Worm (Caenorhabditis elegans): Measurements from ENCODE around the gene srv-22.

DNA sequence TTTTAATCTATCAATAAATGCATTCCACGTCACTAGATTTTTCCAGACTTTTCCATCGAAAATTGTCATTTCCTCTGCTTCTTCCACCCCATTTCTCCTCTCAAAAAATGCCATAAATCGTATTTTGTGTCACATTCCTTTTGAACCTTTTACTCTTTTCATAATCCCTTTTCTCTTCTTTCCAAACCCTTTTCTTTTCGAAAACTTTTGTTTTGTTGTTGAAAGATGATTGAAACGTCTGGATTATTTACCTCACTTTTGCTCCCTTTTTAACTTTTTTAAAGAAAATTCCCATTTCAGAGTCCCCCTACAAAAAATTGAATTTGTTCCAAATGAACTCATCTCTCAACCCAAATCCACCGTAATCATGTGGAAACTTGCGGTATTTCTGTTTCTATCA, 40.6 kb downstream of the srv-22 start, which contains the start of gene C06E7.2:
- no peak for TF ChIP-seq lin-39 (tag; optimal IDR thresholded peaks at IDR 0.05)
- TF ChIP-seq nhr-77 (tag; optimal IDR thresholded peaks at IDR 0.05) = no peak
- no peak for TF ChIP-seq elt-1 (tag; optimal IDR thresholded peaks at IDR 0.05)
